Worm (Caenorhabditis elegans): ENCODE measurements around the gene F13B6.1.

ce11 chrIV:7433858-7434257 is 22.5 kb upstream of the F13B6.1 start, which contains the start of gene B0496.11:
- TF ChIP-seq ama-1 (optimal IDR thresholded peaks at IDR 0.05) (no peak), sea-1 (GFP tag; conservative IDR thresholded peaks at IDR 0.05) (no peak), hmbx-1 (tag; optimal IDR thresholded peaks at IDR 0.05) (no peak)

Data from whole organism, early embryonic.